Worm (Caenorhabditis elegans): ENCODE data around the gene lelo-3.

Gene lelo-3

ce11 chrX:6024977-6025376, 2.6 kb upstream of the lelo-3 start (continued):
- TF ChIP-seq mep-1 (tag; optimal IDR thresholded peaks at IDR 0.05) (peak; percentile 18), spr-1 (tag; optimal IDR thresholded peaks at IDR 0.05) (no peak), tra-1 (GFP tag; IDR thresholded peaks at IDR 0.05) (peak; percentile 39; the same call in 1 of the 2 replicates)

ce11 chrX:6020782-6021181, 1.6 kb downstream of the lelo-3 start:
- TF ChIP-seq mxl-2 (GFP tag; conservative IDR thresholded peaks at IDR 0.05) (no peak), set-16 (GFP tag; IDR thresholded peaks at IDR 0.05) (no peak), unc-62 (GFP tag; optimal IDR thresholded peaks at IDR 0.05 in 1 of 2) (peak in 1 of 2 experiments; percentile 90), unc-62 (tag; optimal IDR thresholded peaks at IDR 0.05) (no peak)

- TF ChIP-seq pha-4 (GFP tag; IDR thresholded peaks at IDR 0.05) (no peak), pha-4 (tag; optimal IDR thresholded peaks at IDR 0.05) (no peak), jun-1 (tag; optimal IDR thresholded peaks at IDR 0.05) (no peak), lin-13 (GFP tag; optimal IDR thresholded peaks at IDR 0.05) (no peak), ZK337.2 (GFP tag; IDR thresholded peaks at IDR 0.05) (no peak), snpc-1.2 (GFP tag; IDR thresholded peaks at IDR 0.05) (no peak), dve-1 (tag; optimal IDR thresholded peaks at IDR 0.05; ENCODE audit: insufficient read depth) (peak; percentile 36)
These were observed 2.4 kb downstream of the lelo-3 start, which contains the start of gene C09B8.4 for ce11 chrX:6019886-6020469. Gene C09B8.4 (minus strand): TSS chrX:6019936.

ce11 chrX:6015096-6015495, 7.3 kb downstream of the lelo-3 start, which contains the start of gene C09B8.8:
Gene C09B8.8 (plus strand): TSS chrX:6015492.
- TF ChIP-seq dve-1 (tag; optimal IDR thresholded peaks at IDR 0.05; ENCODE audit: insufficient read depth), result peak; percentile 10
- no peak for TF ChIP-seq unc-62 (GFP tag; optimal IDR thresholded peaks at IDR 0.05 in 1 of 2)
- no peak for TF ChIP-seq unc-62 (tag; optimal IDR thresholded peaks at IDR 0.05)

- TF ChIP-seq unc-130 (GFP tag; optimal IDR thresholded peaks at IDR 0.05) (no peak), dve-1 (tag; optimal IDR thresholded peaks at IDR 0.05; ENCODE audit: insufficient read depth) (no peak), Y5F2A.4 (GFP tag; optimal IDR thresholded peaks at IDR 0.05) (no peak), daf-16 (GFP tag; optimal IDR thresholded peaks at IDR 0.05) (no peak), daf-16 (tag; optimal IDR thresholded peaks at IDR 0.05) (no peak), nhr-237 (tag; optimal IDR thresholded peaks at IDR 0.05) (no peak)
These were observed 11.8 kb downstream of the lelo-3 start, which contains the start of gene C09B8.3 for ce11 chrX:6010573-6010972. Gene C09B8.3 (minus strand): TSS chrX:6010673.

- TF ChIP-seq mxl-3 (GFP tag; optimal IDR thresholded peaks at IDR 0.05) (peak; percentile 30), dmd-6 (GFP tag; IDR thresholded peaks at IDR 0.05) (no peak)
These were observed 18.1 kb downstream of the lelo-3 start for ce11 chrX:6004315-6004714.

ce11 chrX:6003853-6004252, 18.5 kb downstream of the lelo-3 start, which contains the start of gene sups-1:
Gene sups-1 (plus strand): TSS chrX:6004153.
- no peak for TF ChIP-seq dmd-8 (GFP tag; IDR thresholded peaks at IDR 0.05)
- TF ChIP-seq madf-5 (GFP tag; IDR thresholded peaks at IDR 0.05), result no peak
- TF ChIP-seq Y5F2A.4 (GFP tag; optimal IDR thresholded peaks at IDR 0.05), result no peak
- TF ChIP-seq dpl-1 (GFP tag; optimal IDR thresholded peaks at IDR 0.05), result no peak
- TF ChIP-seq zfp-2 (tag; optimal IDR thresholded peaks at IDR 0.05), result no peak
- TF ChIP-seq zag-1 (tag; optimal IDR thresholded peaks at IDR 0.05), result no peak
- TF ChIP-seq arid-1 (GFP tag; conservative IDR thresholded peaks at IDR 0.05), result no peak
- no peak for TF ChIP-seq daf-8 (GFP tag; IDR thresholded peaks at IDR 0.05)
- no peak for TF ChIP-seq pqm-1 (tag; optimal IDR thresholded peaks at IDR 0.05)

All from whole organism, L4 larva.